Worm (Caenorhabditis elegans) whole organism, late embryonic: ENCODE measurements around the gene H14E04.3.

Source experiments
- C08G9.2 ChIP-seq: sonication (generic microtip); optimal IDR thresholded peaks from 2 replicates; lab custom pipeline; 2016; ENCODE audit warnings: mild to moderate bottlenecking, missing genetic modification characterization, moderate library complexity, missing compliant biosample characterization
- C38D4.7 ChIP-seq: fragments of 200-800 bp; sonication (Bioruptor generic); optimal IDR thresholded peaks from 2 replicates; lab custom pipeline; 2018; ENCODE audit warnings: mild to moderate bottlenecking, missing genetic modification characterization, moderate library complexity, missing compliant biosample characterization
- F13H6.1 ChIP-seq: sonication (generic microtip); optimal IDR thresholded peaks from 2 replicates; lab custom pipeline; 2016; ENCODE audit warnings: missing genetic modification characterization, missing compliant biosample characterization
- K09A11.1 ChIP-seq: sonication (generic microtip); optimal IDR thresholded peaks from 2 replicates; lab custom pipeline; 2017; ENCODE audit warnings: antibody characterized with exemption, mild to moderate bottlenecking, missing genetic modification characterization, missing compliant biosample characterization; ENCODE audit not compliant: insufficient read depth
- ceh-19 ChIP-seq: fragments of 200-800 bp; sonication (Bioruptor generic); optimal IDR thresholded peaks from 2 replicates; lab custom pipeline; 2018; ENCODE audit warnings: mild to moderate bottlenecking, missing genetic modification characterization, missing compliant biosample characterization
- ceh-2 ChIP-seq: sonication (generic microtip); optimal IDR thresholded peaks from 2 replicates; lab custom pipeline; 2016; ENCODE audit warnings: missing genotype, missing genetic modification characterization, missing compliant biosample characterization
- ceh-24 ChIP-seq: sonication (generic microtip); optimal IDR thresholded peaks from 2 replicates; lab custom pipeline; 2016; ENCODE audit warnings: mild to moderate bottlenecking, missing genetic modification characterization, missing compliant biosample characterization
- ceh-31 ChIP-seq: sonication (generic microtip); optimal IDR thresholded peaks from 2 replicates; lab custom pipeline; 2016; ENCODE audit warnings: missing genetic modification characterization, missing compliant biosample characterization
- ceh-45 ChIP-seq: fragments of 200-800 bp; sonication (Bioruptor generic); IDR thresholded peaks from 2 replicates; pipeline ENCODE4 v1.3.6; 2022; ENCODE audit warnings: missing genetic modification reagents, missing genetic modification characterization, missing compliant biosample characterization
- ceh-48 ChIP-seq: sonication (generic microtip); optimal IDR thresholded peaks from 2 replicates; lab custom pipeline; 2016; ENCODE audit warnings: missing genetic modification characterization, inconsistent platforms, missing compliant biosample characterization
- ceh-6 ChIP-seq: fragments of 200-800 bp; sonication (Bioruptor generic); optimal IDR thresholded peaks from 2 replicates; lab custom pipeline; 2018; ENCODE audit warnings: mild to moderate bottlenecking, missing genetic modification characterization, missing compliant biosample characterization
- dmd-4 ChIP-seq: sonication (generic microtip); optimal IDR thresholded peaks from 2 replicates; lab custom pipeline; 2016; ENCODE audit warnings: borderline replicate concordance, missing genetic modification characterization, missing compliant biosample characterization
- elt-2 ChIP-seq: sonication (generic microtip); optimal IDR thresholded peaks from 2 replicates; lab custom pipeline; 2016; ENCODE audit warnings: missing genetic modification reagents, missing genetic modification characterization, missing compliant biosample characterization
- ets-4 ChIP-seq: sonication (generic microtip); optimal IDR thresholded peaks from 2 replicates; lab custom pipeline; 2016; ENCODE audit warnings: missing genetic modification characterization, missing compliant biosample characterization
- fkh-6 ChIP-seq: sonication (generic microtip); optimal IDR thresholded peaks from 2 replicates; lab custom pipeline; 2016; ENCODE audit warnings: missing genetic modification characterization, missing compliant biosample characterization
- hlh-6 ChIP-seq: sonication (generic microtip); optimal IDR thresholded peaks from 2 replicates; lab custom pipeline; 2016; ENCODE audit warnings: missing genotype, missing genetic modification characterization, missing compliant biosample characterization
- hlh-8 ChIP-seq: sonication (generic microtip); optimal IDR thresholded peaks from 2 replicates; lab custom pipeline; 2016; ENCODE audit warnings: missing genotype, missing genetic modification characterization, missing compliant biosample characterization
- mec-3 ChIP-seq: sonication (generic microtip); optimal IDR thresholded peaks from 2 replicates; lab custom pipeline; 2016; ENCODE audit warnings: borderline replicate concordance, missing genetic modification characterization, missing compliant biosample characterization
- nfya-1 ChIP-seq: sonication (generic microtip); optimal IDR thresholded peaks from 2 replicates; lab custom pipeline; 2017; ENCODE audit warnings: missing genetic modification characterization, mild to moderate bottlenecking, missing compliant biosample characterization, antibody characterized with exemption, moderate library complexity
- pag-3 ChIP-seq: sonication (generic microtip); optimal IDR thresholded peaks from 2 replicates; lab custom pipeline; 2016; ENCODE audit warnings: missing compliant biosample characterization, missing genetic modification characterization, borderline replicate concordance
- pax-1 ChIP-seq: fragments of 150-350 bp; optimal IDR thresholded peaks from 2 replicates; lab custom pipeline; 2014; ENCODE audit warnings: missing biosample characterization, missing genetic modification characterization
- pqm-1 ChIP-seq: sonication (generic microtip); optimal IDR thresholded peaks from 2 replicates; lab custom pipeline; 2016; ENCODE audit warnings: missing genetic modification characterization, missing compliant biosample characterization
- pros-1 ChIP-seq: fragments of 150-350 bp; optimal IDR thresholded peaks from 2 replicates; lab custom pipeline; 2014; ENCODE audit warnings: missing biosample characterization, missing genetic modification reagents, missing genetic modification characterization
- sdc-2 ChIP-seq: sonication (generic microtip); optimal IDR thresholded peaks from 2 replicates; lab custom pipeline; 2016; ENCODE audit warnings: missing genotype, missing genetic modification characterization, missing compliant biosample characterization
- sox-2 ChIP-seq: fragments of 200-800 bp; sonication (Bioruptor generic); IDR thresholded peaks from 2 replicates; pipeline ENCODE4 v1.3.6; 2022; ENCODE audit warnings: missing genetic modification reagents, missing genetic modification characterization, missing compliant biosample characterization
- syd-9 ChIP-seq: sonication (generic microtip); optimal IDR thresholded peaks from 2 replicates; lab custom pipeline; 2016; ENCODE audit warnings: mild to moderate bottlenecking, missing genetic modification characterization, moderate library complexity, missing compliant biosample characterization
- tbx-7 ChIP-seq: sonication (generic microtip); optimal IDR thresholded peaks from 2 replicates; lab custom pipeline; 2016; ENCODE audit warnings: missing genotype, missing genetic modification characterization, missing compliant biosample characterization
- unc-3 ChIP-seq, 2 experiments: fragments of 200-800 bp in 1 of 2; sonication (Bioruptor generic) in 1 of 2; sonication (generic microtip) in 1 of 2; conservative IDR thresholded peaks in 1 of 2; optimal IDR thresholded peaks in 1 of 2; 2 replicates each; pipeline versions ENCODE4 v1.3.6 to Lab custom; 2016 to 2022; ENCODE audit warnings: missing compliant biosample characterization in 2 of 2, missing genetic modification characterization in 2 of 2, missing genetic modification reagents in 1 of 2
- unc-42 ChIP-seq: sonication (generic microtip); optimal IDR thresholded peaks from 2 replicates; lab custom pipeline; 2016; ENCODE audit warnings: missing genotype, missing genetic modification characterization, missing compliant biosample characterization
- unc-55 ChIP-seq: sonication (generic microtip); optimal IDR thresholded peaks from 2 replicates; lab custom pipeline; 2017; ENCODE audit warnings: missing biosample characterization, missing genetic modification reagents, missing genetic modification characterization
- zip-5 ChIP-seq: sonication (generic microtip); optimal IDR thresholded peaks from 2 replicates; lab custom pipeline; 2016; ENCODE audit warnings: missing genetic modification characterization, missing compliant biosample characterization
- ztf-16 ChIP-seq: sonication (generic microtip); optimal IDR thresholded peaks from 2 replicates; lab custom pipeline; 2017; ENCODE audit warnings: missing genetic modification characterization, missing compliant biosample characterization

Gene H14E04.3

DNA sequence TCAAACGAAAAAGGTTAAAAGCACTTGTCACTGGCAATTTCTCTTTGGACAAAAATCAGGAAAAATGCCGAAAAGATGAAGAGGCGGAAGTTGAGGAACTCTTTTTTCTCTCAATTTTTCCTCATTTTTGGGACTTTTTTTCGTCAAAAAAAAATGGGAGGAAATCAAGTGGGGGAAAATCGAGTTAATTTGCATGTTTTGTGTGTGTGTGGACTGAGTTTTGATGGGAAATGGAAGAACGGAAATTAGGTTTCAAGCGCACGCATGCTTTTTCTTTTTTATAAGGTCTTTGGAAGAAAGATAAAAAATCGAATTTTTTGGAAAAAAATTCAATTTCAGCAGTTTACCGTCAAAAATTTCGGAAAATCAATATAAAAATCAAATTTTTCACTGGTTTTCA is 5.3 kb upstream of the H14E04.3 start:
- TF ChIP-seq pag-3 (tag; lab: Kevin White, UChicago) (no peak), sdc-2 (tag; lab: Kevin White, UChicago) (no peak), ztf-16 (tag; lab: Kevin White, UChicago) (no peak), pqm-1 (tag; lab: Kevin White, UChicago) (no peak), ceh-31 (tag; lab: Kevin White, UChicago) (no peak), unc-42 (peak; percentile 83), ceh-48 (no peak)

DNA sequence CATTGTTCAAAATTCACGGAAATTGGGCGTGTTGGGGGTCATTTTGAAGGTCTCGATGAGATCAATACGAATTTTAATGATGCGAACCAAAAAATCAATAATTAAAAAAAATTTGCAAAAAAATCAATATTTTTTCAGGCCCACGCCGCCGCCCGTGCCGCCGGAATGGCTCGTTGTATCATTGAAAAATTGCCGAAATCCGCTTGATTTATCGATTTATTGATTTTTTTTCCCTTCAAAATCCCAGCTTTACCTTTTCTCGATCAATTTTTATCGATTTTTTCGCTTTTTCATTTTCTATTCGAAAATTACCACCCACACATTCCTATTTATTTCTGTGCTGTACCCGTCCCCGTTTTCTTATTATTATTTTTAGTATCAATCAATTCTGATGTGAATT is 2.0 kb downstream of the H14E04.3 start:
- no peak for TF ChIP-seq unc-55 (GFP tag; lab: Kevin White, UChicago)
- peak; percentile 42 for TF ChIP-seq ceh-48
- TF ChIP-seq pros-1 (tag; lab: Kevin White, UChicago): no peak

DNA sequence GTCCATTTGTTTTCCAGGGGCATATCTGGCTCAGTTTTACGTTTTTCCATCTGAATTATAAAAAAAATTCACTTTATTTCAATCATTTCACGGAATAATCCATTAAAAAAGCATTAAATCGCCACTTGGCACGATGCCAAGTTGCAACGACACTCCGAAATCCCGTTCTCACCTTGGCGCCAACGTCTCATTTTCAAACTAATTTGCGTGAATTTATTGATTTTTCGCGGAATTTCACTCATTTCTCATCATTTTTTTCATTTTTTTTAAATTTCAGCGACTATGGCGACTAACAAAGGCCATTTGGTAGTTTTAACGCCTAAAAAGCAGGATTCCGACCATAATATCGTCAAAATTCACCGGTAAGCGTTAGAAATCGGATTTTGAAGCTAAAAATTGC is 10.5 kb downstream of the H14E04.3 start, which contains the start of gene H14E04.2:
TSS of gene H14E04.2 (plus strand) at position 276 of the 400 bp plus-strand sequence.
- no peak for TF ChIP-seq unc-3 (GFP tag; conservative IDR thresholded peaks at IDR 0.05; lab: Robert Waterston, UW)
- TF ChIP-seq unc-3 (tag; optimal IDR thresholded peaks at IDR 0.05; lab: Kevin White, UChicago): peak; percentile 13
- peak; percentile 28 for TF ChIP-seq unc-42
- no peak for TF ChIP-seq fkh-6 (tag; lab: Kevin White, UChicago)
- TF ChIP-seq F13H6.1 (tag; lab: Kevin White, UChicago): no peak
- TF ChIP-seq ceh-31 (tag; lab: Kevin White, UChicago): peak; percentile 3
- peak; percentile 89 for TF ChIP-seq ceh-48
- peak; percentile 47 for TF ChIP-seq nfya-1

DNA sequence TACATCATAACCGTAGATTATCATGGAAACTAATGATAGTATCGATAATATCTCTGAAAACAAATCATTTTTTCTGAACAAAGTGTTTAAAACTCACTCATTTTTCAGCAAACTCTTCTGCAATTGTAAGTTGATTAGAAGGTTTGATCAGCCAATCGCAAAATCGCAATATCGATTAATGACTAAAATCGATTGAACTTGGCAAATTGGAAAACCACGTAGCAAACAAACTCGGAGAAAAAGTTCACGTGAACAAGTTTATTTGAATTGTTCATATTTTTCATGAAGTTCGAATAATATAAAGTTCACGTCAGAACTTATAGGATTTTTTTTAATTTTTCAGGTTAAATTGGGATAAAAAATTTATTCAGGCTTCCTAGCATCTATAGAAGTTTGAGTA is 14.5 kb downstream of the H14E04.3 start, which contains the start of gene H04J21.1:
TSS of gene H04J21.1 (minus strand) at position 101 of the 400 bp plus-strand sequence.
- no peak for TF ChIP-seq ceh-6
- TF ChIP-seq ets-4: no peak
- TF ChIP-seq hlh-8 (tag; lab: Kevin White, UChicago): no peak
- no peak for TF ChIP-seq zip-5 (tag; lab: Kevin White, UChicago)
- no peak for TF ChIP-seq tbx-7 (tag; lab: Kevin White, UChicago)
- TF ChIP-seq, all 69 proteins: peak for 0

DNA sequence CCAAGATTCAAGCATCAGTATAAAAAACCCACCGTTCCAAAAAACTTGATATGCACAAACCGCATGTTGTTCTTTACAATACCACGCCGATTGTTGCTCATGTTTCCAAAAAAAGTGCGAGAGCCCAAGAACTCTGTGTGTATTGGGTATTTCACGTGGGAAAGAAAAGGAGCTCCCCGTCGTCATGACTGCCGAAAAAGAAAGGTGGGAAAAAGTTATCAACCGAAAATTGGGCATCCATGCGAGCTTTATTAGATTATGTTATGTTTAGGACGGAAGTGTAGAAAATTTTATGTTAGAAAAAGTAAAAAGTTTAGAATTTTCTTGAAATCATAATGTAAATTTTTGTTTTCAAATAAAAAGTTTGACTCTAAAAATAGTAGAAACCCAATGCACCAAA is 18.0 kb downstream of the H14E04.3 start, which contains the start of gene H04J21.4:
TSS of gene H04J21.4 (minus strand) at position 101 of the 400 bp plus-strand sequence.
- no peak for TF ChIP-seq mec-3 (tag; lab: Kevin White, UChicago)
- no peak for TF ChIP-seq zip-5 (tag; lab: Kevin White, UChicago)
- TF ChIP-seq sdc-2 (tag; lab: Kevin White, UChicago): no peak
- TF ChIP-seq dmd-4 (tag; lab: Kevin White, UChicago): no peak
- TF ChIP-seq pax-1 (tag; lab: Kevin White, UChicago): no peak
- TF ChIP-seq elt-2: no peak

DNA sequence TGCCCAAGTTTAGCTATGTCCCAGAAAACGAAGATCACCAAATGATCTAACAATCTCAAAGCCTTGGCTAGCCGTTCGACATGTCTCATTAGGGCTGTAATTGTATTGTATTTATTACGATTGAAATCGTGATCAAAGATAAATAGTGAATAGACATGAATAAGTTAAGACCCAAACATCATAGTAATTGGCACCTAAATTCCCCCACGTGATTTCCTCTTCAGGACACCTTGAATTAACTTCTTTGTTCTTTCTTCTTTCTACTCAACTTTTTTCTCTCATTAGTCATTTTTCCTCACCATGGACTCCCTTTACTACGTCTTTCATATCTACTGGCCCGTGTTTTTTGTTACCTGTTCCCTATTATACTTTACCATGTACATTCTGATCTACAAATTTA is 23.7 kb downstream of the H14E04.3 start, which contains the start of gene srd-69:
TSS of gene srd-69 (plus strand) at position 301 of the 400 bp plus-strand sequence.
- no peak for TF ChIP-seq ceh-19 (GFP tag; lab: Kevin White, UChicago)
- no peak for TF ChIP-seq sox-2
- no peak for TF ChIP-seq C38D4.7 (GFP tag; lab: Kevin White, UChicago)
- TF ChIP-seq syd-9 (tag; lab: Kevin White, UChicago): no peak

DNA sequence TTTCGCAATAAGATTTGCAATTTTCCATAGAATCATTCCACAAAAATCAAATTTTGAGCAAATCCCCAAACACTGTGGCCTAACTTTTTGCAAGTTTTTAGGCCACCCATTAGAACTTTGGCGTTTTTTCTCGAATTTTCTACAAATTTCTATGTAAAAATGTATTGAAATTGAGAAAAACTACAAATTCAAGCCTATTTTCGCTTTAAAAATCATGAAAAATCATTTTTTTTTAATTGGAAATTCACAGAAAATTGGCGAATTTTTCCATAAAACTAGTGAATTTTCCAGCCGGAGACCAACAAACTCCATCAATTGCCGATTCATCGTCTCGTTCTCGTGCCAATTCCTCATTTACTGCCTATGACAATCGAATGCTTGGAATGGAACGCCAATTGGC is 36.4 kb downstream of the H14E04.3 start:
- TF ChIP-seq hlh-8 (tag; lab: Kevin White, UChicago): no peak
- no peak for TF ChIP-seq zip-5 (tag; lab: Kevin White, UChicago)
- no peak for TF ChIP-seq hlh-6 (tag; lab: Kevin White, UChicago)
- no peak for TF ChIP-seq C08G9.2 (tag; lab: Kevin White, UChicago)
- TF ChIP-seq sox-2: no peak
- no peak for TF ChIP-seq ceh-24 (tag; lab: Kevin White, UChicago)
- TF ChIP-seq K09A11.1: no peak
- no peak for TF ChIP-seq sdc-2 (tag; lab: Kevin White, UChicago)
- TF ChIP-seq ceh-2: no peak
- no peak for TF ChIP-seq ceh-48
- no peak for TF ChIP-seq dmd-4 (tag; lab: Kevin White, UChicago)
- TF ChIP-seq tbx-7 (tag; lab: Kevin White, UChicago): no peak
- TF ChIP-seq ceh-45: no peak
- TF ChIP-seq ceh-31 (tag; lab: Kevin White, UChicago): no peak
